Worm (Caenorhabditis elegans): ENCODE results near the gene cox-6A.

The cox-6A gene

ce11 chrIII:5071509-5071908 lies 10.0 kb upstream of the cox-6A start, which contains the start of gene C45G9.12:
TSS of gene C45G9.12 (minus strand) at chrIII:5071609.
- TF ChIP-seq sptf-1 (tag; optimal IDR thresholded peaks at IDR 0.05) = no peak
- no peak for TF ChIP-seq nhr-2 (tag; optimal IDR thresholded peaks at IDR 0.05)
- TF ChIP-seq unc-62 (GFP tag; optimal IDR thresholded peaks at IDR 0.05) = no peak
- TF ChIP-seq mab-5 (tag; optimal IDR thresholded peaks at IDR 0.05) = no peak
- no peak for TF ChIP-seq pha-4 (tag; optimal IDR thresholded peaks at IDR 0.05)
- TF ChIP-seq bed-3 (GFP tag; optimal IDR thresholded peaks at IDR 0.05) = no peak
- no peak for TF ChIP-seq M03D4.4 (tag; optimal IDR thresholded peaks at IDR 0.05)
- no peak for TF ChIP-seq mep-1 (tag; optimal IDR thresholded peaks at IDR 0.05)

- no peak for TF ChIP-seq elt-3 (tag; optimal IDR thresholded peaks at IDR 0.05)
- no peak for TF ChIP-seq mep-1 (tag; optimal IDR thresholded peaks at IDR 0.05)
Observed at ce11 chrIII:5074398-5074797, 7.1 kb upstream of the cox-6A start, which contains the start of gene ttbk-6. TSS of gene ttbk-6 (plus strand) at chrIII:5074698.

- TF ChIP-seq mls-2 (tag; optimal IDR thresholded peaks at IDR 0.05) = no peak
Observed at ce11 chrIII:5076569-5076968, 5.0 kb upstream of the cox-6A start.

DNA sequence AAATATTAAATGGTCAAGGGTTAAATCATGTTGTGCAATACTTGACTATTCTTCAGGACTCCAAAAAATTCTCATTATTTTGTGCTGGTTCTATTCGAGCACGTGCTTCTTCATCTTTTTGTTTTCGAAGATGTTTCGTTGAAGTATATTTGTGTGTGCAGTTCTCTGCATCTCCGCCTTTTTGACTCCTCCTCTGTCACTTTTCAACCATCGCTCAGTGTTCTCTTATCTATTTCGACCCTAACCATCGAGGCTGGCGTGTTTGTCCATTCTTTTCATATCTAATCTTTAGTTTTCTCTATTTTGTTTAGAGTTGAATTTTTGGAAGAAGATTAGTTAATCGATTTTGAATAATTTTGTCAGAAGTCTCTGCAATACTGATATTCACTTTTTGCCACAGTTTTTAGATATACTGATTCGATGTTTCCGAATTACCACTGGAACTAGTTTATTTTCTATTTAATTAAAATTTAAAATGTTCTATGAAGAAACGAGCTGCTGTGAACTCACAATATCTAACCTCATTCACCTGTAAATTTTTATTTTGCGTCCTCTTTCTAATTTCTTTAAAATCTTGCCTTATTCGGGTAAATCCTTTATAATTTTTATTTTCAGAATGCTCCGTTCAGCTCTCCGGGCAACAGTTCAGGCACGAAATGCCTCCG lies 4.2 kb upstream of the cox-6A start, which contains the start of gene alh-1:
Gene alh-1, plus strand, starts transcription at position 615 of the 665 bp plus-strand sequence.
- TF ChIP-seq ces-1 (GFP tag; optimal IDR thresholded peaks at IDR 0.05) (no peak), pha-4 (tag; optimal IDR thresholded peaks at IDR 0.05) (no peak), lin-32 (GFP tag; optimal IDR thresholded peaks at IDR 0.05) (no peak)

ce11 chrIII:5078062-5078461 lies 3.5 kb upstream of the cox-6A start:
- TF ChIP-seq M03D4.4 (tag; optimal IDR thresholded peaks at IDR 0.05) = no peak
- no peak for TF ChIP-seq snpc-4 (tag; optimal IDR thresholded peaks at IDR 0.05)
- TF ChIP-seq cnd-1 (tag; optimal IDR thresholded peaks at IDR 0.05) = no peak
- TF ChIP-seq unc-120 (tag; optimal IDR thresholded peaks at IDR 0.05; ENCODE audit: poor library complexity, severe bottlenecking) = no peak
- no peak for TF ChIP-seq nhr-2 (tag; optimal IDR thresholded peaks at IDR 0.05)

ce11 chrIII:5080700-5081572 lies 588 bp upstream of the cox-6A start:
- TF ChIP-seq elt-1 (tag; optimal IDR thresholded peaks at IDR 0.05; ENCODE audit: borderline replicate concordance, insufficient read depth) = peak; percentile 23
- peak; percentile 53 for TF ChIP-seq ceh-43 (GFP tag; optimal IDR thresholded peaks at IDR 0.05)
- TF ChIP-seq lin-13 (tag; optimal IDR thresholded peaks at IDR 0.05) = peak; percentile 60
- TF ChIP-seq elt-3 (tag; optimal IDR thresholded peaks at IDR 0.05) = no peak
- peak; percentile 58 for TF ChIP-seq ces-1 (GFP tag; optimal IDR thresholded peaks at IDR 0.05)
- TF ChIP-seq sptf-1 (tag; optimal IDR thresholded peaks at IDR 0.05) = peak; percentile 78
- TF ChIP-seq unc-62 (GFP tag; optimal IDR thresholded peaks at IDR 0.05) = peak; percentile 4
- peak; percentile 71 for TF ChIP-seq mep-1 (tag; optimal IDR thresholded peaks at IDR 0.05)
- no peak for TF ChIP-seq zip-8 (tag; optimal IDR thresholded peaks at IDR 0.05)
- TF ChIP-seq M03D4.4 (tag; optimal IDR thresholded peaks at IDR 0.05) = peak; percentile 79
- TF ChIP-seq nhr-12 (tag; optimal IDR thresholded peaks at IDR 0.05) = no peak
- peak; percentile 46 for TF ChIP-seq hlh-1 (tag; optimal IDR thresholded peaks at IDR 0.05)
- TF ChIP-seq pha-4 (tag; optimal IDR thresholded peaks at IDR 0.05) = peak; percentile 29
- peak; percentile 61 for TF ChIP-seq unc-120 (tag; optimal IDR thresholded peaks at IDR 0.05; ENCODE audit: poor library complexity, severe bottlenecking)
- TF ChIP-seq ztf-11 (tag; optimal IDR thresholded peaks at IDR 0.05) = peak; percentile 48
- no peak for TF ChIP-seq flh-1 (GFP tag; optimal IDR thresholded peaks at IDR 0.05)
- TF ChIP-seq ceh-83 (GFP tag; optimal IDR thresholded peaks at IDR 0.05) = peak; percentile 63
- peak; percentile 59 for TF ChIP-seq tbx-8 (GFP tag; optimal IDR thresholded peaks at IDR 0.05)
- peak; percentile 66 for TF ChIP-seq sem-2 (GFP tag; optimal IDR thresholded peaks at IDR 0.05)
- peak; percentile 56 for TF ChIP-seq ham-2 (GFP tag; optimal IDR thresholded peaks at IDR 0.05)
- TF ChIP-seq blmp-1 (tag; optimal IDR thresholded peaks at IDR 0.05) = no peak
- TF ChIP-seq ceh-39 (tag; optimal IDR thresholded peaks at IDR 0.05) = peak; percentile 21
- no peak for TF ChIP-seq nhr-2 (tag; optimal IDR thresholded peaks at IDR 0.05)
- peak; percentile 60 for TF ChIP-seq bed-3 (GFP tag; optimal IDR thresholded peaks at IDR 0.05)
- peak; percentile 80 for TF ChIP-seq drap-1 (GFP tag; optimal IDR thresholded peaks at IDR 0.05)
- no peak for TF ChIP-seq nhr-28 (tag; optimal IDR thresholded peaks at IDR 0.05)
- TF ChIP-seq nhr-76 (tag; optimal IDR thresholded peaks at IDR 0.05) = no peak
- no peak for TF ChIP-seq snpc-4 (tag; optimal IDR thresholded peaks at IDR 0.05)
- TF ChIP-seq lin-32 (GFP tag; optimal IDR thresholded peaks at IDR 0.05) = peak; percentile 61
- peak; percentile 1 for TF ChIP-seq nhr-237 (tag; optimal IDR thresholded peaks at IDR 0.05)
- no peak for TF ChIP-seq unc-39 (tag; optimal IDR thresholded peaks at IDR 0.05)
- TF ChIP-seq mls-2 (tag; optimal IDR thresholded peaks at IDR 0.05) = peak; percentile 77
- no peak for TF ChIP-seq mab-5 (tag; optimal IDR thresholded peaks at IDR 0.05)
- no peak for TF ChIP-seq lsy-2 (tag; optimal IDR thresholded peaks at IDR 0.05)
- TF ChIP-seq cnd-1 (tag; optimal IDR thresholded peaks at IDR 0.05) = peak; percentile 82

Measured in whole organism, mixed stage, embryonic.